Worm (Caenorhabditis elegans): ENCODE results near the gene ZK742.7.

The ZK742.7 gene

ce11 chrV:7822655-7823054 lies 24.5 kb downstream of the ZK742.7 start:
- TF ChIP-seq hmbx-1 (tag; optimal IDR thresholded peaks at IDR 0.05) (no peak), flt-1 (GFP tag; IDR thresholded peaks at IDR 0.05) (no peak), tbx-37 (GFP tag; conservative IDR thresholded peaks at IDR 0.05) (no peak), ama-1 (optimal IDR thresholded peaks at IDR 0.05) (no peak), ceh-13 (GFP tag; optimal IDR thresholded peaks at IDR 0.05) (no peak), ceh-36 (tag; optimal IDR thresholded peaks at IDR 0.05) (no peak), tbx-11 (GFP tag; IDR thresholded peaks at IDR 0.05) (no peak), scrt-1 (GFP tag; IDR thresholded peaks at IDR 0.05) (no peak), ets-7 (tag; optimal IDR thresholded peaks at IDR 0.05) (no peak), aly-1 (tag; optimal IDR thresholded peaks at IDR 0.05) (no peak), hmg-4 (GFP tag; optimal IDR thresholded peaks at IDR 0.05) (no peak), hnd-1 (tag; optimal IDR thresholded peaks at IDR 0.05) (no peak), sea-1 (GFP tag; conservative IDR thresholded peaks at IDR 0.05) (no peak), F13C5.2 (tag; optimal IDR thresholded peaks at IDR 0.05) (no peak), B0310.2 (tag; optimal IDR thresholded peaks at IDR 0.05) (no peak), tra-4 (tag; optimal IDR thresholded peaks at IDR 0.05) (no peak)

DNA sequence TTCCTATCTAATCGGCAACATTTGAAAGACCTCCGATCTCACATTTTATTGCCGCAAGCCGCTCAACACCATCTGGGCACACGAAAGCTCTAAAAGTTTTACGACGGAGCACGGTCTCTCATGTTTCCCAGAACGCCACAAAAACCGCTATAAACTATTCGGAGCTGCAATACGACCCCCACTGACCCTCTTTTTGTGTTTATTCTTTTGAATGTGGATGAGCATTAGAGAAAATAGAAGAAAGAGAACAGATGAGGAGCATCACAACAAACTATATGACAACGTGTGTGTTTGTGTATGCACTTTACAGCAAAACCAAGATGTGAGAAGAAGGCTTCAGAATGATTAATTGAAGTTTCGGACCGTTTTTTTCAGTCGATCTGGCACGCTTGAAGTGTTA lies 26.0 kb downstream of the ZK742.7 start:
- TF ChIP-seq hmg-4 (GFP tag; optimal IDR thresholded peaks at IDR 0.05) (no peak), pes-1 (GFP tag; IDR thresholded peaks at IDR 0.05) (no peak), ceh-36 (tag; optimal IDR thresholded peaks at IDR 0.05) (no peak), hmbx-1 (tag; optimal IDR thresholded peaks at IDR 0.05) (no peak), tbx-37 (GFP tag; conservative IDR thresholded peaks at IDR 0.05) (no peak), hnd-1 (tag; optimal IDR thresholded peaks at IDR 0.05) (no peak), flt-1 (GFP tag; IDR thresholded peaks at IDR 0.05) (no peak), scrt-1 (GFP tag; IDR thresholded peaks at IDR 0.05) (no peak), ets-7 (tag; optimal IDR thresholded peaks at IDR 0.05) (no peak), tbx-11 (GFP tag; IDR thresholded peaks at IDR 0.05) (no peak), F13C5.2 (tag; optimal IDR thresholded peaks at IDR 0.05) (no peak), ama-1 (optimal IDR thresholded peaks at IDR 0.05) (no peak), ceh-13 (GFP tag; optimal IDR thresholded peaks at IDR 0.05) (no peak), tra-4 (tag; optimal IDR thresholded peaks at IDR 0.05) (no peak), sea-1 (GFP tag; conservative IDR thresholded peaks at IDR 0.05) (no peak), B0310.2 (tag; optimal IDR thresholded peaks at IDR 0.05) (no peak), aly-1 (tag; optimal IDR thresholded peaks at IDR 0.05) (no peak)

DNA sequence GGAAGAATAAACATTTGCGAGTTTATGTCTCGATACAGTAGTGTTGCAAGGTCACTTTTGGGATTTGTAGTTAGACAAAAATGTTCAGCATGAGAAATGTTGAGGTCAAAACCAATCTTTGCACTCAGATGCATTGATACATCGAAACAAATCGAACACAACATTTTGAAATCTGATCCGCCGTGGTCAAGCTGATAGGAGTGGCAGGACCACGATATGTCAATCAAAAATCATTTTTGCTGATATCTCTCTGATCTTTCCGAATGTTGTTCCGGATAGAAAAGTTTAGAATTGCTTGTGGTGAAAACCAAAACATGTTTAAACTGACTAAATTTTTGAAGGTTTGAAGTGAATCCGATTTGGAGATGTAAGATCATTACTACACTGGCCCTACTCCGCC lies 27.7 kb downstream of the ZK742.7 start:
- TF ChIP-seq flt-1 (GFP tag; IDR thresholded peaks at IDR 0.05) (no peak), hmbx-1 (tag; optimal IDR thresholded peaks at IDR 0.05) (no peak), sea-1 (GFP tag; conservative IDR thresholded peaks at IDR 0.05) (no peak), tbx-11 (GFP tag; IDR thresholded peaks at IDR 0.05) (no peak), pes-1 (GFP tag; IDR thresholded peaks at IDR 0.05) (no peak), hmg-4 (GFP tag; optimal IDR thresholded peaks at IDR 0.05) (no peak), ceh-13 (GFP tag; optimal IDR thresholded peaks at IDR 0.05) (no peak), ets-7 (tag; optimal IDR thresholded peaks at IDR 0.05) (no peak), ceh-36 (tag; optimal IDR thresholded peaks at IDR 0.05) (no peak)

ce11 chrV:7826362-7826761 lies 28.2 kb downstream of the ZK742.7 start:
- TF ChIP-seq pes-1 (GFP tag; IDR thresholded peaks at IDR 0.05) (no peak), aly-1 (tag; optimal IDR thresholded peaks at IDR 0.05) (no peak), flt-1 (GFP tag; IDR thresholded peaks at IDR 0.05) (no peak), tbx-11 (GFP tag; IDR thresholded peaks at IDR 0.05) (no peak), hmbx-1 (tag; optimal IDR thresholded peaks at IDR 0.05) (no peak), scrt-1 (GFP tag; IDR thresholded peaks at IDR 0.05) (no peak), ceh-13 (GFP tag; optimal IDR thresholded peaks at IDR 0.05) (no peak), ets-7 (tag; optimal IDR thresholded peaks at IDR 0.05) (no peak), ama-1 (optimal IDR thresholded peaks at IDR 0.05) (no peak), hmg-4 (GFP tag; optimal IDR thresholded peaks at IDR 0.05) (no peak), B0310.2 (tag; optimal IDR thresholded peaks at IDR 0.05) (no peak), sea-1 (GFP tag; conservative IDR thresholded peaks at IDR 0.05) (no peak), hnd-1 (tag; optimal IDR thresholded peaks at IDR 0.05) (no peak), F13C5.2 (tag; optimal IDR thresholded peaks at IDR 0.05) (no peak), ceh-36 (tag; optimal IDR thresholded peaks at IDR 0.05) (no peak), tbx-37 (GFP tag; conservative IDR thresholded peaks at IDR 0.05) (no peak), tra-4 (tag; optimal IDR thresholded peaks at IDR 0.05) (no peak)

- TF ChIP-seq tbx-37 (GFP tag; conservative IDR thresholded peaks at IDR 0.05) (no peak), F13C5.2 (tag; optimal IDR thresholded peaks at IDR 0.05) (no peak), sea-1 (GFP tag; conservative IDR thresholded peaks at IDR 0.05) (no peak), tra-4 (tag; optimal IDR thresholded peaks at IDR 0.05) (no peak), ceh-13 (GFP tag; optimal IDR thresholded peaks at IDR 0.05) (no peak), tbx-11 (GFP tag; IDR thresholded peaks at IDR 0.05) (no peak), scrt-1 (GFP tag; IDR thresholded peaks at IDR 0.05) (no peak), aly-1 (tag; optimal IDR thresholded peaks at IDR 0.05) (no peak), B0310.2 (tag; optimal IDR thresholded peaks at IDR 0.05) (no peak), ets-7 (tag; optimal IDR thresholded peaks at IDR 0.05) (no peak), pes-1 (GFP tag; IDR thresholded peaks at IDR 0.05) (no peak), hmg-4 (GFP tag; optimal IDR thresholded peaks at IDR 0.05) (no peak)
Observed at ce11 chrV:7826917-7827316, 28.7 kb downstream of the ZK742.7 start, which contains the start of gene mig-6. Gene mig-6, plus strand, starts transcription at chrV:7827217.

DNA sequence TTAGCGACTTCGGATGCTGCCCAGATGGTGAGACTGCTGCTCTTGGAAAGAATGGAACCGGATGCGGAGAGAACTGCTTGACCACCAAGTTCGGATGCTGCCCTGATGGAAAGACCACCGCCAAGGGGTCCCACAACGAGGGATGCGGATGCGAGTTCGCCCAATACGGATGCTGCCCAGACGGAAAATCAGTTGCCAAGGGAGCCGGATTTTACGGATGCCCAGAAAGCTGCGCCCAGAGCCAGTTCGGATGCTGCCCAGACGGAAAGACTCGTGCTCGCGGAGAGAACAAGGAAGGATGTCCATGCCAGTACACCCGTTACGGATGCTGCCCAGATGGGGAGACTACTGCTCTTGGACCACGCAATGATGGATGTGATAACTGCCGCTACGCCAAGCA lies 32.8 kb downstream of the ZK742.7 start:
- TF ChIP-seq B0310.2 (tag; optimal IDR thresholded peaks at IDR 0.05), result no peak
- no peak for TF ChIP-seq ama-1 (optimal IDR thresholded peaks at IDR 0.05)
- no peak for TF ChIP-seq hmbx-1 (tag; optimal IDR thresholded peaks at IDR 0.05)
- no peak for TF ChIP-seq pes-1 (GFP tag; IDR thresholded peaks at IDR 0.05)
- TF ChIP-seq flt-1 (GFP tag; IDR thresholded peaks at IDR 0.05), result no peak
- TF ChIP-seq ets-7 (tag; optimal IDR thresholded peaks at IDR 0.05), result no peak
- no peak for TF ChIP-seq scrt-1 (GFP tag; IDR thresholded peaks at IDR 0.05)
- TF ChIP-seq hmg-4 (GFP tag; optimal IDR thresholded peaks at IDR 0.05), result no peak
- no peak for TF ChIP-seq ceh-36 (tag; optimal IDR thresholded peaks at IDR 0.05)
- TF ChIP-seq hnd-1 (tag; optimal IDR thresholded peaks at IDR 0.05), result no peak
- TF ChIP-seq tra-4 (tag; optimal IDR thresholded peaks at IDR 0.05), result no peak
- no peak for TF ChIP-seq tbx-11 (GFP tag; IDR thresholded peaks at IDR 0.05)
- no peak for TF ChIP-seq sea-1 (GFP tag; conservative IDR thresholded peaks at IDR 0.05)
- no peak for TF ChIP-seq tbx-37 (GFP tag; conservative IDR thresholded peaks at IDR 0.05)
- no peak for TF ChIP-seq aly-1 (tag; optimal IDR thresholded peaks at IDR 0.05)
- TF ChIP-seq ceh-13 (GFP tag; optimal IDR thresholded peaks at IDR 0.05), result no peak
- TF ChIP-seq F13C5.2 (tag; optimal IDR thresholded peaks at IDR 0.05), result no peak

ce11 chrV:7836911-7837310 lies 38.7 kb downstream of the ZK742.7 start, which contains the start of gene txt-5:
Gene txt-5, minus strand, starts transcription at chrV:7837134.
- TF ChIP-seq hnd-1 (tag; optimal IDR thresholded peaks at IDR 0.05) (no peak), ceh-13 (GFP tag; optimal IDR thresholded peaks at IDR 0.05) (no peak), pes-1 (GFP tag; IDR thresholded peaks at IDR 0.05) (no peak), ets-7 (tag; optimal IDR thresholded peaks at IDR 0.05) (no peak), hmg-4 (GFP tag; optimal IDR thresholded peaks at IDR 0.05) (no peak), B0310.2 (tag; optimal IDR thresholded peaks at IDR 0.05) (no peak), tbx-11 (GFP tag; IDR thresholded peaks at IDR 0.05) (no peak), ceh-36 (tag; optimal IDR thresholded peaks at IDR 0.05) (no peak), sea-1 (GFP tag; conservative IDR thresholded peaks at IDR 0.05) (no peak), tra-4 (tag; optimal IDR thresholded peaks at IDR 0.05) (no peak)
